Worm (Caenorhabditis elegans) whole organism, L1 larva: ENCODE measurements around the gene F42F12.3.

Source experiments
- aly-2 ChIP-seq: fragments of 150-350 bp; optimal IDR thresholded peaks from 2 replicates; lab custom pipeline; 2014; ENCODE audit warnings: missing biosample characterization, missing genetic modification characterization
- fos-1 ChIP-seq: fragments of 150-350 bp; optimal IDR thresholded peaks from 2 replicates; lab custom pipeline; 2014; ENCODE audit warnings: missing biosample characterization, missing genetic modification characterization
- mab-9 ChIP-seq: fragments of 200-800 bp; sonication (Bioruptor generic); IDR thresholded peaks from 2 replicates; pipeline ENCODE4 v1.3.6; 2022; ENCODE audit warnings: missing genetic modification reagents, missing genetic modification characterization, missing compliant biosample characterization
- mep-1 ChIP-seq: fragments of 150-350 bp; optimal IDR thresholded peaks from 2 replicates; lab custom pipeline; 2014; ENCODE audit warnings: missing biosample characterization, missing genetic modification characterization
- snpc-4 ChIP-seq: fragments of 150-350 bp; optimal IDR thresholded peaks from 2 replicates; lab custom pipeline; 2014; ENCODE audit warnings: missing biosample characterization, missing genetic modification characterization
- unc-62 ChIP-seq: fragments of 150-350 bp; optimal IDR thresholded peaks from 2 replicates; lab custom pipeline; 2014; ENCODE audit warnings: missing biosample characterization, missing genetic modification reagents, missing genetic modification characterization

DNA sequence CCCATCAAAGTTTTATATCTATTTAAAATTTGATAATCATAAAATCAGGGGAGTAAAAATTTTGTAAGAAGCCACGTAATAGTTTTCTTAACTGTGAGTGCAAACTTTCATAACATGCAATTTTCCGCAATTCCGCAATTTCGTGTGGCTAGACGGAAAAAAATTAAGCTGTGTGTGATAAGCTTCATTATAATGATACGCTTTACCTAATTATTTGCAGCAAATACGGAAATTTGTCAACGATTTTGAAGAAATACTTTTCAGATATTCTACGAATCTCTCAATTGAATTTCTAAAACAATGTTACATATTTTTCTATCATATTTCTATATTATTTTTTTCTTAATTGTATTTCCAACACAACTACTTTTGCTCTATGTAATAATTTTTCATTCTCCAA, 18.6 kb upstream of the F42F12.3 start, which contains the start of gene srd-46:
- TF ChIP-seq unc-62 (no peak), mab-9 (no peak), fos-1 (no peak), snpc-4 (tag; lab: Kevin White, UChicago) (no peak), aly-2 (tag; lab: Kevin White, UChicago) (no peak), mep-1 (tag; lab: Kevin White, UChicago) (no peak)
